Worm (Caenorhabditis elegans) whole organism, late embryonic: ENCODE measurements around the gene srlf-18.
A peak's percentile ranks its signal among the peaks of the same experiment; 100 is the strongest.

Experiments
- C08G9.2 ChIP-seq: sonication (generic microtip); optimal IDR thresholded peaks from 2 replicates; lab custom pipeline; 2016; ENCODE audit warnings: mild to moderate bottlenecking, missing genetic modification characterization, moderate library complexity, missing compliant biosample characterization
- K02D7.2 ChIP-seq: sonication (generic microtip); optimal IDR thresholded peaks from 2 replicates; lab custom pipeline; 2017; ENCODE audit warnings: mild to moderate bottlenecking, missing genetic modification characterization, missing compliant biosample characterization
- K09A11.1 ChIP-seq: sonication (generic microtip); optimal IDR thresholded peaks from 2 replicates; lab custom pipeline; 2017; ENCODE audit warnings: antibody characterized with exemption, mild to moderate bottlenecking, missing genetic modification characterization, missing compliant biosample characterization; ENCODE audit not compliant: insufficient read depth
- T23F11.4 ChIP-seq: fragments of 200-800 bp; sonication (Bioruptor generic); optimal IDR thresholded peaks from 2 replicates; lab custom pipeline; 2018; ENCODE audit warnings: mild to moderate bottlenecking, missing genetic modification characterization, missing compliant biosample characterization
- ahr-1 ChIP-seq: sonication (generic microtip); optimal IDR thresholded peaks from 2 replicates; lab custom pipeline; 2016; ENCODE audit warnings: missing genetic modification characterization, missing compliant biosample characterization
- ceh-14 ChIP-seq: sonication (generic microtip); optimal IDR thresholded peaks from 2 replicates; lab custom pipeline; 2016; ENCODE audit warnings: missing genotype, missing genetic modification characterization, missing compliant biosample characterization
- ceh-18 ChIP-seq: sonication (generic microtip); optimal IDR thresholded peaks from 2 replicates; lab custom pipeline; 2016; ENCODE audit warnings: missing genetic modification characterization, missing compliant biosample characterization
- ceh-19 ChIP-seq: fragments of 200-800 bp; sonication (Bioruptor generic); optimal IDR thresholded peaks from 2 replicates; lab custom pipeline; 2018; ENCODE audit warnings: mild to moderate bottlenecking, missing genetic modification characterization, missing compliant biosample characterization
- ceh-2 ChIP-seq: sonication (generic microtip); optimal IDR thresholded peaks from 2 replicates; lab custom pipeline; 2016; ENCODE audit warnings: missing genotype, missing genetic modification characterization, missing compliant biosample characterization
- ceh-22 ChIP-seq: sonication (generic microtip); optimal IDR thresholded peaks from 2 replicates; lab custom pipeline; 2017; ENCODE audit warnings: missing biosample characterization, missing genetic modification characterization
- ceh-24 ChIP-seq: sonication (generic microtip); optimal IDR thresholded peaks from 2 replicates; lab custom pipeline; 2016; ENCODE audit warnings: mild to moderate bottlenecking, missing genetic modification characterization, missing compliant biosample characterization
- ceh-48 ChIP-seq: sonication (generic microtip); optimal IDR thresholded peaks from 2 replicates; lab custom pipeline; 2016; ENCODE audit warnings: missing genetic modification characterization, inconsistent platforms, missing compliant biosample characterization
- ceh-6 ChIP-seq: fragments of 200-800 bp; sonication (Bioruptor generic); optimal IDR thresholded peaks from 2 replicates; lab custom pipeline; 2018; ENCODE audit warnings: mild to moderate bottlenecking, missing genetic modification characterization, missing compliant biosample characterization
- che-1 ChIP-seq: sonication (generic microtip); optimal IDR thresholded peaks from 2 replicates; lab custom pipeline; 2016; ENCODE audit warnings: mild to moderate bottlenecking, missing genetic modification characterization, missing compliant biosample characterization
- dmd-4 ChIP-seq: sonication (generic microtip); optimal IDR thresholded peaks from 2 replicates; lab custom pipeline; 2016; ENCODE audit warnings: borderline replicate concordance, missing genetic modification characterization, missing compliant biosample characterization
- elt-4 ChIP-seq: sonication (generic microtip); optimal IDR thresholded peaks from 2 replicates; lab custom pipeline; 2016; ENCODE audit warnings: missing genetic modification characterization, missing compliant biosample characterization
- ets-4 ChIP-seq: sonication (generic microtip); optimal IDR thresholded peaks from 2 replicates; lab custom pipeline; 2016; ENCODE audit warnings: missing genetic modification characterization, missing compliant biosample characterization
- fax-1 ChIP-seq: sonication (generic microtip); optimal IDR thresholded peaks from 2 replicates; lab custom pipeline; 2016; ENCODE audit warnings: missing genotype, missing genetic modification characterization, missing compliant biosample characterization
- gmeb-2 ChIP-seq: sonication (generic microtip); optimal IDR thresholded peaks from 2 replicates; lab custom pipeline; 2016; ENCODE audit warnings: missing genetic modification characterization, inconsistent platforms, missing compliant biosample characterization
- hlh-13 ChIP-seq: fragments of 200-800 bp; sonication (Bioruptor generic); optimal IDR thresholded peaks from 2 replicates; lab custom pipeline; 2018; ENCODE audit warnings: mild to moderate bottlenecking, missing genetic modification characterization, missing compliant biosample characterization
- hlh-15 ChIP-seq: sonication (generic microtip); optimal IDR thresholded peaks from 2 replicates; lab custom pipeline; 2016; ENCODE audit warnings: missing genetic modification characterization, missing compliant biosample characterization
- hlh-30 ChIP-seq: sonication (generic microtip); optimal IDR thresholded peaks from 2 replicates; lab custom pipeline; 2017; ENCODE audit warnings: antibody characterized with exemption, missing genetic modification characterization, missing compliant biosample characterization; ENCODE audit not compliant: insufficient read depth
- lin-11 ChIP-seq: fragments of 200-800 bp; sonication (Bioruptor generic); optimal IDR thresholded peaks from 2 replicates; lab custom pipeline; 2018; ENCODE audit warnings: mild to moderate bottlenecking, missing genetic modification characterization, missing compliant biosample characterization
- madf-2 ChIP-seq: sonication (generic microtip); optimal IDR thresholded peaks from 2 replicates; lab custom pipeline; 2017; ENCODE audit warnings: missing genetic modification characterization, missing compliant biosample characterization
- nfya-1 ChIP-seq: sonication (generic microtip); optimal IDR thresholded peaks from 2 replicates; lab custom pipeline; 2017; ENCODE audit warnings: missing genetic modification characterization, mild to moderate bottlenecking, missing compliant biosample characterization, antibody characterized with exemption, moderate library complexity
- npax-4 ChIP-seq: sonication (generic microtip); optimal IDR thresholded peaks from 2 replicates; lab custom pipeline; 2016; ENCODE audit warnings: missing genetic modification characterization, missing compliant biosample characterization
- odd-2 ChIP-seq: sonication (generic microtip); optimal IDR thresholded peaks from 2 replicates; lab custom pipeline; 2017; ENCODE audit warnings: antibody characterized with exemption, mild to moderate bottlenecking, missing genetic modification characterization, missing compliant biosample characterization
- pag-3 ChIP-seq: sonication (generic microtip); optimal IDR thresholded peaks from 2 replicates; lab custom pipeline; 2016; ENCODE audit warnings: missing compliant biosample characterization, missing genetic modification characterization, borderline replicate concordance
- pat-9 ChIP-seq: fragments of 200-800 bp; sonication (Bioruptor generic); optimal IDR thresholded peaks from 2 replicates; lab custom pipeline; 2018; ENCODE audit warnings: mild to moderate bottlenecking, missing genetic modification characterization, moderate library complexity, missing compliant biosample characterization
- pha-2 ChIP-seq: sonication (generic microtip); optimal IDR thresholded peaks from 2 replicates; lab custom pipeline; 2017; ENCODE audit warnings: mild to moderate bottlenecking, missing genetic modification characterization, missing compliant biosample characterization
- pros-1 ChIP-seq: fragments of 150-350 bp; optimal IDR thresholded peaks from 2 replicates; lab custom pipeline; 2014; ENCODE audit warnings: missing biosample characterization, missing genetic modification reagents, missing genetic modification characterization
- ref-2 ChIP-seq: sonication (generic microtip); optimal IDR thresholded peaks from 2 replicates; lab custom pipeline; 2016; ENCODE audit warnings: missing genetic modification characterization, missing compliant biosample characterization
- rnt-1 ChIP-seq: sonication (generic microtip); optimal IDR thresholded peaks from 2 replicates; lab custom pipeline; 2016; ENCODE audit warnings: missing genetic modification characterization, missing compliant biosample characterization
- sox-2 ChIP-seq: fragments of 200-800 bp; sonication (Bioruptor generic); IDR thresholded peaks from 2 replicates; pipeline ENCODE4 v1.3.6; 2022; ENCODE audit warnings: missing genetic modification reagents, missing genetic modification characterization, missing compliant biosample characterization
- unc-3 ChIP-seq, 2 experiments: fragments of 200-800 bp in 1 of 2; sonication (Bioruptor generic) in 1 of 2; sonication (generic microtip) in 1 of 2; conservative IDR thresholded peaks in 1 of 2; optimal IDR thresholded peaks in 1 of 2; 2 replicates each; pipeline versions ENCODE4 v1.3.6 to Lab custom; 2016 to 2022; ENCODE audit warnings: missing compliant biosample characterization in 2 of 2, missing genetic modification characterization in 2 of 2, missing genetic modification reagents in 1 of 2
- unc-42 ChIP-seq: sonication (generic microtip); optimal IDR thresholded peaks from 2 replicates; lab custom pipeline; 2016; ENCODE audit warnings: missing genotype, missing genetic modification characterization, missing compliant biosample characterization
- unc-55 ChIP-seq: sonication (generic microtip); optimal IDR thresholded peaks from 2 replicates; lab custom pipeline; 2017; ENCODE audit warnings: missing biosample characterization, missing genetic modification reagents, missing genetic modification characterization
- unc-86 ChIP-seq: sonication (generic microtip); optimal IDR thresholded peaks from 2 replicates; lab custom pipeline; 2016; ENCODE audit warnings: missing genetic modification characterization, missing compliant biosample characterization
- zip-5 ChIP-seq: sonication (generic microtip); optimal IDR thresholded peaks from 2 replicates; lab custom pipeline; 2016; ENCODE audit warnings: missing genetic modification characterization, missing compliant biosample characterization
- ztf-16 ChIP-seq: sonication (generic microtip); optimal IDR thresholded peaks from 2 replicates; lab custom pipeline; 2017; ENCODE audit warnings: missing genetic modification characterization, missing compliant biosample characterization

Gene srlf-18

ce11 chrIV:11070895-11071294 lies 30.4 kb downstream of the srlf-18 start:
- TF ChIP-seq pat-9 (tag; lab: Kevin White, UChicago) (peak; percentile 42), lin-11 (tag; lab: Kevin White, UChicago) (peak; percentile 46), ztf-16 (tag; lab: Kevin White, UChicago) (peak; percentile 29), npax-4 (tag; lab: Kevin White, UChicago) (peak; percentile 30), madf-2 (tag; lab: Kevin White, UChicago) (peak; percentile 57), hlh-13 (peak; percentile 72), che-1 (tag; lab: Kevin White, UChicago) (peak; percentile 45), dmd-4 (tag; lab: Kevin White, UChicago) (peak; percentile 70)

- TF ChIP-seq T23F11.4 (GFP tag; lab: Kevin White, UChicago), result no peak
- TF ChIP-seq unc-3 (GFP tag; conservative IDR thresholded peaks at IDR 0.05; lab: Robert Waterston, UW), result no peak
- TF ChIP-seq unc-3 (tag; optimal IDR thresholded peaks at IDR 0.05; lab: Kevin White, UChicago), result no peak
- TF ChIP-seq ets-4 (tag; lab: Kevin White, UChicago), result no peak
- TF ChIP-seq zip-5 (tag; lab: Kevin White, UChicago), result no peak
- no peak for TF ChIP-seq unc-42 (tag; lab: Kevin White, UChicago)
- no peak for TF ChIP-seq C08G9.2 (tag; lab: Kevin White, UChicago)
- no peak for TF ChIP-seq ceh-6 (GFP tag; lab: Kevin White, UChicago)
- TF ChIP-seq ceh-18 (tag; lab: Kevin White, UChicago), result peak; percentile 68
- TF ChIP-seq hlh-15 (tag; lab: Kevin White, UChicago), result no peak
- TF ChIP-seq ceh-2 (tag; lab: Kevin White, UChicago), result no peak
- no peak for TF ChIP-seq ztf-16 (tag; lab: Kevin White, UChicago)
- TF ChIP-seq nfya-1 (tag; lab: Kevin White, UChicago), result peak; percentile 47
- no peak for TF ChIP-seq K02D7.2 (tag; lab: Kevin White, UChicago)
- no peak for TF ChIP-seq K09A11.1 (tag; lab: Kevin White, UChicago)
- TF ChIP-seq ceh-14 (tag; lab: Kevin White, UChicago), result no peak
- no peak for TF ChIP-seq pag-3 (tag; lab: Kevin White, UChicago)
- TF ChIP-seq ceh-22 (tag; lab: Kevin White, UChicago), result no peak
- TF ChIP-seq ahr-1 (tag; lab: Kevin White, UChicago), result no peak
- no peak for TF ChIP-seq ceh-24 (tag; lab: Kevin White, UChicago)
- no peak for TF ChIP-seq madf-2 (tag; lab: Kevin White, UChicago)
- TF ChIP-seq hlh-13, result no peak
- TF ChIP-seq unc-55 (GFP tag; lab: Kevin White, UChicago), result peak; percentile 100
- no peak for TF ChIP-seq elt-4 (tag; lab: Kevin White, UChicago)
- peak; percentile 55 for TF ChIP-seq hlh-30 (tag; lab: Kevin White, UChicago)
- TF ChIP-seq ref-2 (tag; lab: Kevin White, UChicago), result no peak
- no peak for TF ChIP-seq dmd-4 (tag; lab: Kevin White, UChicago)
- no peak for TF ChIP-seq odd-2 (tag; lab: Kevin White, UChicago)
- TF ChIP-seq pros-1, result no peak
- TF ChIP-seq ceh-48 (tag; lab: Kevin White, UChicago), result no peak
- TF ChIP-seq fax-1 (tag; lab: Kevin White, UChicago), result no peak
- TF ChIP-seq sox-2 (GFP tag; lab: Robert Waterston, UW), result no peak
- TF ChIP-seq unc-86, result no peak
- TF ChIP-seq ceh-19 (GFP tag; lab: Kevin White, UChicago), result no peak
- peak; percentile 81 for TF ChIP-seq rnt-1 (tag; lab: Kevin White, UChicago)
- TF ChIP-seq gmeb-2 (tag; lab: Kevin White, UChicago), result no peak
- no peak for TF ChIP-seq pha-2
- TF ChIP-seq, all 69 proteins: peak for 5
These were observed 33.0 kb downstream of the srlf-18 start for ce11 chrIV:11068314-11068713.
